Worm (Caenorhabditis elegans) whole organism, early embryonic: ENCODE data around the gene col-79.

Source experiments
- B0310.2 ChIP-seq: sonication (generic microtip); optimal IDR thresholded peaks from 2 replicates; lab custom pipeline; 2016; ENCODE audit warnings: mild to moderate bottlenecking, missing genetic modification characterization, missing compliant biosample characterization
- F13C5.2 ChIP-seq: sonication (generic microtip); optimal IDR thresholded peaks from 2 replicates; lab custom pipeline; 2017; ENCODE audit warnings: mild to moderate bottlenecking, missing genetic modification characterization, inconsistent platforms, missing compliant biosample characterization
- ama-1 ChIP-seq: fragments of 150-350 bp; optimal IDR thresholded peaks from 2 replicates; lab custom pipeline; 2014
- ceh-13 ChIP-seq: fragments of 200-800 bp; sonication (Bioruptor generic); optimal IDR thresholded peaks from 2 replicates; lab custom pipeline; 2018; ENCODE audit warnings: mild to moderate bottlenecking, missing genetic modification characterization, missing compliant biosample characterization
- ceh-36 ChIP-seq: sonication (generic microtip); optimal IDR thresholded peaks from 2 replicates; lab custom pipeline; 2016; ENCODE audit warnings: missing genetic modification characterization, inconsistent platforms, missing compliant biosample characterization
- flt-1 ChIP-seq: fragments of 200-800 bp; sonication (Bioruptor generic); IDR thresholded peaks from 2 replicates; pipeline ENCODE4 v1.3.6; 2022; ENCODE audit warnings: missing genetic modification characterization, missing compliant biosample characterization
- hmg-4 ChIP-seq: fragments of 200-800 bp; sonication (Bioruptor generic); optimal IDR thresholded peaks from 2 replicates; lab custom pipeline; 2018; ENCODE audit warnings: mild to moderate bottlenecking, missing genetic modification characterization, missing compliant biosample characterization
- pes-1 ChIP-seq: fragments of 200-800 bp; sonication (Bioruptor generic); IDR thresholded peaks from 2 replicates; pipeline ENCODE4 v1.3.6; 2022; ENCODE audit warnings: missing genetic modification reagents, missing genetic modification characterization, missing compliant biosample characterization
- scrt-1 ChIP-seq: fragments of 200-800 bp; sonication (Bioruptor generic); IDR thresholded peaks from 2 replicates; pipeline ENCODE4 v1.3.6; 2022; ENCODE audit warnings: missing genetic modification characterization, missing compliant biosample characterization
- sea-1 ChIP-seq: fragments of 200-800 bp; sonication (Bioruptor generic); conservative IDR thresholded peaks from 2 replicates; pipeline ENCODE4 v1.3.6; 2022; ENCODE audit warnings: missing genetic modification characterization, missing compliant biosample characterization
- tbx-37 ChIP-seq: fragments of 200-800 bp; sonication (Bioruptor generic); conservative IDR thresholded peaks from 2 replicates; pipeline ENCODE4 v1.3.6; 2022; ENCODE audit warnings: missing genetic modification reagents, missing genetic modification characterization, missing compliant biosample characterization

ce11 chrII:10707439-10708096, 4.2 kb downstream of the col-79 start:
- TF ChIP-seq scrt-1 (GFP tag; lab: Robert Waterston, UW) (no peak), ama-1 (lab: Kevin White, UChicago) (no peak), flt-1 (GFP tag; lab: Robert Waterston, UW) (no peak), hmg-4 (GFP tag; lab: Kevin White, UChicago) (no peak), pes-1 (no peak), F13C5.2 (tag; lab: Kevin White, UChicago) (no peak), sea-1 (GFP tag; lab: Robert Waterston, UW) (no peak), B0310.2 (no peak), ceh-13 (GFP tag; lab: Kevin White, UChicago) (no peak), tbx-37 (GFP tag; lab: Robert Waterston, UW) (no peak), ceh-36 (tag; lab: Kevin White, UChicago) (no peak)
